Fruit fly (Drosophila melanogaster) whole organism, pupa: Measurements from ENCODE around the gene CG32071.
"Not testable (repeated sequence)": the region's sequence is repeated elsewhere in the genome, so short reads cannot be mapped to it uniquely, and the experiment has no call there.

ENCODE experiments used
- CG13204 ChIP-seq: fragments of 200-800 bp; sonication (Bioruptor generic); optimal IDR thresholded peaks from 2 replicates; lab custom pipeline; 2018; ENCODE audit warnings: missing biosample characterization, mild to moderate bottlenecking, missing genetic modification characterization, moderate library complexity
- CG14655 ChIP-seq: fragments of 200-800 bp; sonication (Bioruptor generic); optimal IDR thresholded peaks from 3 replicates; lab custom pipeline; 2017; ENCODE audit warnings: mild to moderate bottlenecking, missing biosample characterization, missing genetic modification reagents, missing genetic modification characterization
- CG15710 ChIP-seq: fragments of 200-800 bp; sonication (Bioruptor generic); optimal IDR thresholded peaks from 2 replicates; lab custom pipeline; 2018; ENCODE audit warnings: missing biosample characterization, mild to moderate bottlenecking, missing genetic modification characterization, moderate library complexity
- CG32121 ChIP-seq: fragments of 200-800 bp; sonication (Bioruptor generic); IDR thresholded peaks from 2 replicates; pipeline ENCODE4 v1.3.6; 2022; ENCODE audit warnings: missing biosample characterization, missing genetic modification characterization
- CG34367 ChIP-seq: fragments of 200-800 bp; sonication (Bioruptor generic); optimal IDR thresholded peaks from 2 replicates; lab custom pipeline; 2018; ENCODE audit warnings: missing biosample characterization, mild to moderate bottlenecking, missing genetic modification characterization
- CG4496 ChIP-seq: fragments of 200-800 bp; sonication (Bioruptor generic); IDR thresholded peaks from 3 replicates; pipeline ENCODE4 v1.3.6; 2022; ENCODE audit warnings: missing biosample characterization, missing genetic modification characterization
- CG8301 ChIP-seq: fragments of 200-800 bp; sonication (Bioruptor generic); optimal IDR thresholded peaks from 2 replicates; lab custom pipeline; 2018; ENCODE audit warnings: missing biosample characterization, mild to moderate bottlenecking, missing genetic modification characterization
- D1 ChIP-seq: fragments of 200-800 bp; sonication (Bioruptor generic); optimal IDR thresholded peaks from 2 replicates; lab custom pipeline; 2018; ENCODE audit warnings: missing biosample characterization, mild to moderate bottlenecking, missing genetic modification characterization, moderate library complexity
- EcR ChIP-seq: fragments of 200-800 bp; sonication (Bioruptor generic); optimal IDR thresholded peaks from 3 replicates; lab custom pipeline; 2019; ENCODE audit warnings: missing biosample characterization, missing genetic modification characterization, mild to moderate bottlenecking, moderate library complexity, missing genetic modification reagents
- Ets98B ChIP-seq: fragments of 200-800 bp; sonication (Bioruptor generic); IDR thresholded peaks from 2 replicates; pipeline ENCODE4 v1.3.6; 2022; ENCODE audit warnings: missing biosample characterization, missing genetic modification characterization
- Pif1A ChIP-seq: fragments of 200-800 bp; sonication (Bioruptor generic); optimal IDR thresholded peaks from 3 replicates; lab custom pipeline; 2016; ENCODE audit warnings: missing biosample characterization, missing genetic modification characterization
- Snoo ChIP-seq: fragments of 200-800 bp; sonication (Bioruptor generic); optimal IDR thresholded peaks from 3 replicates; lab custom pipeline; 2017; ENCODE audit warnings: missing biosample characterization, mild to moderate bottlenecking, missing genetic modification characterization, inconsistent platforms
- fd96Ca ChIP-seq: fragments of 200-800 bp; sonication (Bioruptor generic); IDR thresholded peaks from 3 replicates; pipeline ENCODE4 v1.3.6; 2022; ENCODE audit warnings: missing biosample characterization, missing genetic modification characterization
- gl ChIP-seq: fragments of 200-800 bp; sonication (Bioruptor generic); optimal IDR thresholded peaks from 2 replicates; lab custom pipeline; 2018; ENCODE audit warnings: missing biosample characterization, mild to moderate bottlenecking, missing genetic modification characterization

DNA sequence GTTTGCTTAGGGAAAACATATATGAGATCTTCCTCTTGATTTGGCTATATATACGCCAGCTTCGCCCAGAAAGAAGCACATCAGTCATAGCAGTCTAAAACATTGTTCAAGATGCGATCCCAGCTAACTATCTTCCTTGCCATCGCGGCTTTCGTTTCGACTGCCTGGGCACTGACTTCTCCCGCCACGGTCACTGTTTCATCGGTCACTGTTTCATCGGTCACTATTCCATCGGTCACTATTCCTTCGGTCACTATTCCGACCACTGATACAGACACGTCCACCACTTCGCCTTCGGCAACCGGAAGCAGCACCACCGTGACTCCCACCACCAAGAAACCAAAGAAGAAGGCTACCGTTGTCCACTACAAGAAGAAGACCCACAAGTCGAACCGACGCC lies 31.2 kb upstream of the CG32071 start, which contains the start of gene CG14143:
- not testable (repeated sequence) for TF ChIP-seq Ets98B (GFP tag; lab: Robert Waterston, UW); CG8301 (tag; lab: Kevin White, UChicago); CG15710 (tag; lab: Kevin White, UChicago); CG34367 (tag; lab: Kevin White, UChicago); CG14655; EcR (GFP tag; lab: Kevin White, UChicago); CG32121 (GFP tag; lab: Robert Waterston, UW); fd96Ca (GFP tag; lab: Robert Waterston, UW); CG4496 (GFP tag; lab: Robert Waterston, UW); Pif1A (GFP tag; lab: Kevin White, UChicago); gl (tag; lab: Kevin White, UChicago); CG13204 (GFP tag; lab: Kevin White, UChicago); Snoo (tag; lab: Kevin White, UChicago); D1
